Worm (Caenorhabditis elegans): ENCODE measurements around the gene asd-1.

Gene asd-1

ce11 chrIII:4168665-4169064 lies 28.4 kb upstream of the asd-1 start, which contains the start of gene ccdc-55:
ccdc-55 (minus strand) TSS chrIII:4168765.
- no peak for TF ChIP-seq mdt-29 (GFP tag; IDR thresholded peaks at IDR 0.05)
- TF ChIP-seq nhr-11 (tag; optimal IDR thresholded peaks at IDR 0.05), result no peak
- TF ChIP-seq snpc-1.2 (GFP tag; IDR thresholded peaks at IDR 0.05), result no peak
- no peak for TF ChIP-seq vab-7 (GFP tag; IDR thresholded peaks at IDR 0.05)
- no peak for TF ChIP-seq rbr-2 (tag; optimal IDR thresholded peaks at IDR 0.05)
- no peak for TF ChIP-seq nhr-237 (tag; optimal IDR thresholded peaks at IDR 0.05)
- TF ChIP-seq lin-29 (GFP tag; IDR thresholded peaks at IDR 0.05), result no peak
- TF ChIP-seq arid-1 (GFP tag; conservative IDR thresholded peaks at IDR 0.05), result no peak
- TF ChIP-seq R02D3.7 (tag; optimal IDR thresholded peaks at IDR 0.05), result no peak
- no peak for TF ChIP-seq nhr-76 (tag; optimal IDR thresholded peaks at IDR 0.05)

ce11 chrIII:4170903-4171377 lies 26.1 kb upstream of the asd-1 start, which contains the start of the genes rnf-121 and C16C10.4:
rnf-121 (minus strand) TSS chrIII:4170953.
C16C10.4 (plus strand) TSS chrIII:4171336.
- TF ChIP-seq T20F7.1 (GFP tag; optimal IDR thresholded peaks at IDR 0.05), result no peak
- no peak for TF ChIP-seq D1046.2 (GFP tag; IDR thresholded peaks at IDR 0.05)
- no peak for TF ChIP-seq zfp-3 (GFP tag; conservative IDR thresholded peaks at IDR 0.05)
- no peak for TF ChIP-seq madf-5 (GFP tag; IDR thresholded peaks at IDR 0.05)
- TF ChIP-seq aly-2 (tag; optimal IDR thresholded peaks at IDR 0.05), result no peak
- no peak for TF ChIP-seq nhr-42 (GFP tag; IDR thresholded peaks at IDR 0.05)
- no peak for TF ChIP-seq nhr-25 (tag; optimal IDR thresholded peaks at IDR 0.05; ENCODE audit: borderline replicate concordance, insufficient read depth)
- no peak for TF ChIP-seq hlh-11 (tag; optimal IDR thresholded peaks at IDR 0.05)
- no peak for TF ChIP-seq egl-27 (tag; optimal IDR thresholded peaks at IDR 0.05)
- TF ChIP-seq mdt-29 (GFP tag; IDR thresholded peaks at IDR 0.05), result no peak
- no peak for TF ChIP-seq nhr-28 (tag; optimal IDR thresholded peaks at IDR 0.05)
- no peak for TF ChIP-seq sdz-12 (GFP tag; optimal IDR thresholded peaks at IDR 0.05)
- TF ChIP-seq nhr-11 (tag; optimal IDR thresholded peaks at IDR 0.05), result no peak
- no peak for TF ChIP-seq nhr-76 (tag; optimal IDR thresholded peaks at IDR 0.05)
- no peak for TF ChIP-seq ceh-20 (GFP tag; IDR thresholded peaks at IDR 0.05)
- TF ChIP-seq lin-38 (GFP tag; IDR thresholded peaks at IDR 0.05), result peak; percentile 74
- peak; percentile 63; the same call in 1 of the 2 replicates for TF ChIP-seq Y48G9A.11 (GFP tag; IDR thresholded peaks at IDR 0.05)
- no peak for TF ChIP-seq fkh-10 (GFP tag; optimal IDR thresholded peaks at IDR 0.05)
- TF ChIP-seq mdl-1 (tag; optimal IDR thresholded peaks at IDR 0.05), result no peak
- peak; percentile 50 for TF ChIP-seq ztf-7 (tag; optimal IDR thresholded peaks at IDR 0.05)
- peak in 1 of 2 experiments; percentile 70 for TF ChIP-seq daf-16 (GFP tag; optimal IDR thresholded peaks at IDR 0.05)
- no peak for TF ChIP-seq daf-16 (tag; optimal IDR thresholded peaks at IDR 0.05)
- no peak; the same call in 1 of the 2 replicates for TF ChIP-seq T26A8.4 (GFP tag; IDR thresholded peaks at IDR 0.05)
- no peak for TF ChIP-seq zag-1 (tag; optimal IDR thresholded peaks at IDR 0.05)
- peak; percentile 67 for TF ChIP-seq nhr-102 (tag; optimal IDR thresholded peaks at IDR 0.05)
- no peak for TF ChIP-seq tag-97 (GFP tag; IDR thresholded peaks at IDR 0.05)
- peak; percentile 95 for TF ChIP-seq mes-2 (tag; optimal IDR thresholded peaks at IDR 0.05; ENCODE audit: poor library complexity, severe bottlenecking)
- TF ChIP-seq set-16 (GFP tag; IDR thresholded peaks at IDR 0.05), result no peak
- no peak for TF ChIP-seq ztf-11 (tag; optimal IDR thresholded peaks at IDR 0.05)
- no peak for TF ChIP-seq nhr-41 (GFP tag; IDR thresholded peaks at IDR 0.05)
- no peak for TF ChIP-seq cey-2 (tag; optimal IDR thresholded peaks at IDR 0.05; ENCODE audit: borderline replicate concordance, insufficient read depth)
- TF ChIP-seq lim-7 (GFP tag; IDR thresholded peaks at IDR 0.05), result peak; percentile 58; the same call in 1 of the 2 replicates
- TF ChIP-seq snpc-4 (tag; optimal IDR thresholded peaks at IDR 0.05), result no peak
- no peak for TF ChIP-seq unc-39 (tag; optimal IDR thresholded peaks at IDR 0.05)
- no peak for TF ChIP-seq nhr-111 (GFP tag; optimal IDR thresholded peaks at IDR 0.05)
- TF ChIP-seq aha-1 (tag), result peak; percentile 45
- no peak for TF ChIP-seq lin-1 (GFP tag; IDR thresholded peaks at IDR 0.05)
- TF ChIP-seq ama-1 (optimal IDR thresholded peaks at IDR 0.05), result peak; percentile 9
- no peak for TF ChIP-seq R02D3.7 (tag; optimal IDR thresholded peaks at IDR 0.05)
- peak; percentile 29 for TF ChIP-seq dve-1 (tag; optimal IDR thresholded peaks at IDR 0.05; ENCODE audit: insufficient read depth)
- no peak for TF ChIP-seq hlh-30 (tag; optimal IDR thresholded peaks at IDR 0.05; ENCODE audit: insufficient read depth)
- TF ChIP-seq nhr-10 (tag; optimal IDR thresholded peaks at IDR 0.05), result no peak
- TF ChIP-seq unc-130 (GFP tag; optimal IDR thresholded peaks at IDR 0.05), result peak; percentile 82
- TF ChIP-seq rbr-2 (tag; optimal IDR thresholded peaks at IDR 0.05), result peak; percentile 54
